Fruit fly (Drosophila melanogaster) whole organism, wandering third instar larva: Measurements from ENCODE around the gene CG18586.

Experiments
- GATAd ChIP-seq: sonication (Bioruptor generic); optimal IDR thresholded peaks from 2 replicates; lab custom pipeline; 2016; ENCODE audit warnings: missing biosample characterization, missing genetic modification characterization
- Vsx2 ChIP-seq: fragments of 200-300, 225-300 bp; sonication (Bioruptor generic); optimal IDR thresholded peaks from 2 replicates; lab custom pipeline; 2018; ENCODE audit warnings: missing biosample characterization, missing genetic modification characterization; ENCODE audit not compliant: partially characterized antibody
- dmrt93B ChIP-seq: fragments of 200-800 bp; sonication (Bioruptor generic); optimal IDR thresholded peaks from 2 replicates; lab custom pipeline; 2018; ENCODE audit warnings: missing biosample characterization, mild to moderate bottlenecking, missing genetic modification characterization

DNA sequence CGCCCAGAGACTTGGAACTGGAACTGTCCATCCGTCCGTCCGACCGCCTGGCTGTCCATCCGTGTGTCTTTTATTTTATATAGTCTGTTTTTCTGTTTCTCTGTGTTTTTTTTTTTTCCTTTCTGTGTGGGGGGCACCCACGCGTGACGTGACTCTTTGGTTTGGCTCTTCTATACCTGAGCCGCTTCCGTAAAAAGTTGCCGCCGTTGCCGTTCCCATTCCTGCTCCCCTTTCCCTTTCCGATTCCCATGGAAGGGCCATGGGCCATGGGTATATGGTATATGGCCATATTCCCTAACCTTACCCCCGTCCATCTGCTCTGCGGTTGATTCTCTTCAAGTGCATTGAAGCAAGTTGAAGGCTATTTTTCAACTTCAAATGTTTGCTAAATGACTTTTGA is 24.2 kb upstream of the CG18586 start:
- no peak for TF ChIP-seq Vsx2
- no peak for TF ChIP-seq GATAd
- TF ChIP-seq dmrt93B (GFP tag; lab: Kevin White, UChicago) = no peak
